Worm (Caenorhabditis elegans): ENCODE results near the gene ZK131.11.
"Not testable (repeated sequence)": the region's sequence is repeated elsewhere in the genome, so short reads cannot be mapped to it uniquely, and the experiment has no call there.

Gene ZK131.11

ce11 chrII:13815513-13815912, 23.5 kb downstream of the ZK131.11 start:
- no peak for TF ChIP-seq ceh-19 (GFP tag; optimal IDR thresholded peaks at IDR 0.05)
- no peak for TF ChIP-seq ceh-18 (tag; optimal IDR thresholded peaks at IDR 0.05)
- no peak for TF ChIP-seq pax-1 (tag; optimal IDR thresholded peaks at IDR 0.05)
- TF ChIP-seq tbx-2 (tag; optimal IDR thresholded peaks at IDR 0.05): no peak
- TF ChIP-seq T23F11.4 (GFP tag; optimal IDR thresholded peaks at IDR 0.05): no peak
- TF ChIP-seq ceh-22 (tag; optimal IDR thresholded peaks at IDR 0.05): no peak
- TF ChIP-seq C08G9.2 (tag; optimal IDR thresholded peaks at IDR 0.05): no peak
- no peak for TF ChIP-seq lin-11 (tag; optimal IDR thresholded peaks at IDR 0.05)
- no peak for TF ChIP-seq eyg-1 (tag; optimal IDR thresholded peaks at IDR 0.05)
- no peak for TF ChIP-seq odd-2 (tag; optimal IDR thresholded peaks at IDR 0.05)
- no peak for TF ChIP-seq fax-1 (tag; optimal IDR thresholded peaks at IDR 0.05)
- no peak for TF ChIP-seq elt-4 (tag; optimal IDR thresholded peaks at IDR 0.05)
- TF ChIP-seq pqm-1 (tag; optimal IDR thresholded peaks at IDR 0.05): no peak
- TF ChIP-seq ztf-16 (tag; optimal IDR thresholded peaks at IDR 0.05): no peak
- no peak for TF ChIP-seq ama-1 (optimal IDR thresholded peaks at IDR 0.05)
- TF ChIP-seq K09A11.1 (tag; optimal IDR thresholded peaks at IDR 0.05; ENCODE audit: insufficient read depth): no peak
- no peak for TF ChIP-seq zip-5 (tag; optimal IDR thresholded peaks at IDR 0.05)
- TF ChIP-seq ceh-34 (tag; optimal IDR thresholded peaks at IDR 0.05): no peak

- TF ChIP-seq ama-1 (optimal IDR thresholded peaks at IDR 0.05): peak; percentile 66
- TF ChIP-seq K09A11.1 (tag; optimal IDR thresholded peaks at IDR 0.05; ENCODE audit: insufficient read depth): peak; percentile 19
These were observed 25.4 kb downstream of the ZK131.11 start for ce11 chrII:13817474-13817873.

ce11 chrII:13818043-13818442, 26.0 kb downstream of the ZK131.11 start, which contains the start of gene his-16:
TSS of gene his-16 (minus strand) at chrII:13818143.
- not testable (repeated sequence) for TF ChIP-seq odd-2, C08G9.2, eyg-1 (tag; optimal IDR thresholded peaks at IDR 0.05)

- TF ChIP-seq ref-2 (tag; optimal IDR thresholded peaks at IDR 0.05): no peak
- TF ChIP-seq ama-1 (optimal IDR thresholded peaks at IDR 0.05): no peak
- no peak for TF ChIP-seq pag-3 (tag; optimal IDR thresholded peaks at IDR 0.05; ENCODE audit: borderline replicate concordance)
- TF ChIP-seq K09A11.1 (tag; optimal IDR thresholded peaks at IDR 0.05; ENCODE audit: insufficient read depth): no peak
- TF ChIP-seq ceh-34 (tag; optimal IDR thresholded peaks at IDR 0.05): no peak
- no peak for TF ChIP-seq ahr-1 (tag; optimal IDR thresholded peaks at IDR 0.05)
- no peak for TF ChIP-seq pha-4 (tag; optimal IDR thresholded peaks at IDR 0.05)
- TF ChIP-seq ceh-6 (GFP tag; optimal IDR thresholded peaks at IDR 0.05): no peak
- TF ChIP-seq ceh-48 (tag; optimal IDR thresholded peaks at IDR 0.05): no peak
- no peak for TF ChIP-seq ceh-19 (GFP tag; optimal IDR thresholded peaks at IDR 0.05)
- no peak for TF ChIP-seq eyg-1 (tag; optimal IDR thresholded peaks at IDR 0.05)
- TF ChIP-seq ztf-16 (tag; optimal IDR thresholded peaks at IDR 0.05): no peak
- TF ChIP-seq sdc-2 (tag; optimal IDR thresholded peaks at IDR 0.05): no peak
- no peak for TF ChIP-seq zip-5 (tag; optimal IDR thresholded peaks at IDR 0.05)
These were observed 36.6 kb downstream of the ZK131.11 start, which contains the start of gene his-42 for ce11 chrII:13828597-13828996. TSS of gene his-42 (minus strand) at chrII:13828697.

- TF ChIP-seq unc-55 (GFP tag; optimal IDR thresholded peaks at IDR 0.05) (peak; percentile 38), unc-42 (tag; optimal IDR thresholded peaks at IDR 0.05) (peak; percentile 1), ref-2 (tag; optimal IDR thresholded peaks at IDR 0.05) (peak; percentile 42), tbx-2 (tag; optimal IDR thresholded peaks at IDR 0.05) (peak; percentile 21)
These were observed 37.3 kb downstream of the ZK131.11 start for ce11 chrII:13829123-13829996.

- TF ChIP-seq madf-2 (tag; optimal IDR thresholded peaks at IDR 0.05) (no peak), ttx-3 (tag; optimal IDR thresholded peaks at IDR 0.05) (no peak)
These were observed 38.2 kb downstream of the ZK131.11 start, which contains the start of gene F08G2.4 for ce11 chrII:13830255-13830654. TSS of gene F08G2.4 (plus strand) at chrII:13830602.

All from whole organism, late embryonic.